Fruit fly (Drosophila melanogaster) whole organism, embryonic: ENCODE results near the gene CG31219.

Source experiments
- Ada2b ChIP-seq: fragments of 200-800 bp; sonication (Bioruptor generic); IDR thresholded peaks from 2 replicates; pipeline ENCODE4 v1.3.6; 2022; ENCODE audit warnings: missing biosample characterization, missing genetic modification characterization
- CG10366 ChIP-seq: fragments of 200-800 bp; sonication (Bioruptor generic); IDR thresholded peaks from 2 replicates; pipeline ENCODE4 v1.3.6; 2022; ENCODE audit warnings: missing biosample characterization, missing genetic modification characterization
- CG11398 ChIP-seq: fragments of 200-800 bp; sonication (Bioruptor generic); optimal IDR thresholded peaks from 2 replicates; lab custom pipeline; 2016; ENCODE audit warnings: missing biosample characterization, missing genetic modification characterization
- CG11723 ChIP-seq: fragments of 200-800 bp; sonication (Bioruptor generic); optimal IDR thresholded peaks from 2 replicates; lab custom pipeline; 2017; ENCODE audit warnings: missing biosample characterization, mild to moderate bottlenecking, missing genetic modification characterization
- CG13424 ChIP-seq: fragments of 200-800 bp; sonication (Bioruptor generic); optimal IDR thresholded peaks from 2 replicates; lab custom pipeline; 2019; ENCODE audit warnings: missing biosample characterization, mild to moderate bottlenecking, missing genetic modification characterization, moderate library complexity
- CG13624 ChIP-seq: fragments of 200-800 bp; sonication (Bioruptor generic); optimal IDR thresholded peaks from 2 replicates; lab custom pipeline; 2016; ENCODE audit warnings: missing biosample characterization, missing genetic modification characterization
- CG13894 ChIP-seq: fragments of 200-800 bp; sonication (Bioruptor generic); optimal IDR thresholded peaks from 3 replicates; lab custom pipeline; 2018; ENCODE audit warnings: missing biosample characterization, mild to moderate bottlenecking, missing genetic modification characterization, moderate library complexity
- CG14014 ChIP-seq: fragments of 200-800 bp; sonication (Bioruptor generic); IDR thresholded peaks from 2 replicates; pipeline ENCODE4 v1.3.6; 2022; ENCODE audit warnings: missing biosample characterization, missing genetic modification characterization
- CG14050 ChIP-seq: fragments of 200-800 bp; sonication (Bioruptor generic); IDR thresholded peaks from 3 replicates; pipeline ENCODE4 v1.3.6; 2022; ENCODE audit warnings: missing biosample characterization, missing genetic modification characterization
- CG15073 ChIP-seq: fragments of 200-800 bp; sonication (Bioruptor generic); optimal IDR thresholded peaks from 2 replicates; lab custom pipeline; 2016; ENCODE audit warnings: missing biosample characterization, missing genetic modification characterization
- CG15269 ChIP-seq: fragments of 200-800 bp; sonication (Bioruptor generic); optimal IDR thresholded peaks from 2 replicates; lab custom pipeline; 2018; ENCODE audit warnings: missing biosample characterization, mild to moderate bottlenecking, missing genetic modification characterization, moderate library complexity
- CG15514 ChIP-seq: fragments of 200-800 bp; sonication (Bioruptor generic); optimal IDR thresholded peaks from 3 replicates; lab custom pipeline; 2017; ENCODE audit warnings: missing biosample characterization, missing genetic modification characterization, mild to moderate bottlenecking, moderate library complexity, missing genetic modification reagents
- CG15696 ChIP-seq: fragments of 200-800 bp; sonication (Bioruptor generic); optimal IDR thresholded peaks from 2 replicates; lab custom pipeline; 2019; ENCODE audit warnings: missing biosample characterization, mild to moderate bottlenecking, missing genetic modification characterization, moderate library complexity
- CG1647 ChIP-seq: fragments of 200-800 bp; sonication (Bioruptor generic); optimal IDR thresholded peaks from 3 replicates; lab custom pipeline; 2016; ENCODE audit warnings: missing biosample characterization, missing genetic modification characterization
- CG16813 ChIP-seq: fragments of 200-800 bp; sonication (Bioruptor generic); IDR thresholded peaks from 3 replicates; pipeline ENCODE4 v1.3.6; 2022; ENCODE audit warnings: missing biosample characterization, missing genetic modification characterization; ENCODE audit not compliant: partially characterized antibody
- CG18599 ChIP-seq: fragments of 200-800 bp; sonication (Bioruptor generic); optimal IDR thresholded peaks from 3 replicates; lab custom pipeline; 2017; ENCODE audit warnings: missing biosample characterization, missing genetic modification characterization, mild to moderate bottlenecking, moderate library complexity, missing genetic modification reagents
- CG33213 ChIP-seq: fragments of 200-800 bp; sonication (Bioruptor generic); optimal IDR thresholded peaks from 3 replicates; lab custom pipeline; 2016; ENCODE audit warnings: missing biosample characterization, missing genetic modification characterization
- CG34422 ChIP-seq: fragments of 200-800 bp; sonication (Bioruptor generic); IDR thresholded peaks from 3 replicates; pipeline ENCODE4 v1.3.6; 2022; ENCODE audit warnings: missing biosample characterization, missing genetic modification characterization
- CG3726 ChIP-seq: fragments of 200-800 bp; sonication (Bioruptor generic); IDR thresholded peaks from 3 replicates; pipeline ENCODE4, ENCODE4 v1.3.6; 2022; ENCODE audit warnings: missing biosample characterization, missing genetic modification characterization
- Dad ChIP-seq: fragments of 200-800 bp; sonication (Bioruptor generic); optimal IDR thresholded peaks from 3 replicates; lab custom pipeline; 2016; ENCODE audit warnings: missing biosample characterization, missing genetic modification characterization
- Ets97D ChIP-seq: fragments of 200-800 bp; sonication (Bioruptor generic); optimal IDR thresholded peaks from 3 replicates; lab custom pipeline; 2016; ENCODE audit warnings: missing biosample characterization, missing genetic modification characterization
- Hmr ChIP-seq: fragments of 200-800 bp; sonication (Bioruptor generic); optimal IDR thresholded peaks from 3 replicates; lab custom pipeline; 2017; ENCODE audit warnings: mild to moderate bottlenecking, missing biosample characterization, missing genetic modification reagents, missing genetic modification characterization
- Myb ChIP-seq: fragments of 200-800 bp; sonication (Bioruptor generic); optimal IDR thresholded peaks from 2 replicates; lab custom pipeline; 2016; ENCODE audit warnings: missing biosample characterization, missing genetic modification characterization
- Ptx1 ChIP-seq: fragments of 200-800 bp; sonication (Bioruptor generic); IDR thresholded peaks from 2 replicates; pipeline ENCODE4 v1.3.6; 2022; ENCODE audit warnings: missing biosample characterization, missing genetic modification characterization
- TFAM ChIP-seq: fragments of 200-800 bp; sonication (Bioruptor generic); optimal IDR thresholded peaks from 2 replicates; lab custom pipeline; 2017; ENCODE audit warnings: missing biosample characterization, missing genetic modification characterization, inconsistent platforms
- bab2 ChIP-seq: fragments of 200-800 bp; sonication (Bioruptor generic); optimal IDR thresholded peaks from 2 replicates; lab custom pipeline; 2016; ENCODE audit warnings: missing biosample characterization, missing genetic modification characterization
- danr ChIP-seq: fragments of 200-800 bp; sonication (Bioruptor generic); IDR thresholded peaks from 2 replicates; pipeline ENCODE4 v1.3.6; 2022; ENCODE audit warnings: missing biosample characterization, missing genetic modification characterization
- dmrt99B ChIP-seq: fragments of 200-800 bp; sonication (Bioruptor generic); optimal IDR thresholded peaks from 2 replicates; lab custom pipeline; 2018; ENCODE audit warnings: missing biosample characterization, mild to moderate bottlenecking, missing genetic modification characterization, moderate library complexity
- exex ChIP-seq: fragments of 200-800 bp; sonication (Bioruptor generic); optimal IDR thresholded peaks from 4 replicates; lab custom pipeline; 2018; ENCODE audit warnings: missing biosample characterization, mild to moderate bottlenecking, missing genetic modification characterization, moderate library complexity
- fd64A ChIP-seq: fragments of 200-800 bp; sonication (Bioruptor generic); optimal IDR thresholded peaks from 3 replicates; lab custom pipeline; 2018; ENCODE audit warnings: missing biosample characterization, mild to moderate bottlenecking, missing genetic modification characterization
- gcm ChIP-seq: fragments of 200-800 bp; sonication (Bioruptor generic); optimal IDR thresholded peaks from 2 replicates; lab custom pipeline; 2019; ENCODE audit warnings: missing biosample characterization, mild to moderate bottlenecking, missing genetic modification characterization, moderate library complexity
- gem ChIP-seq: fragments of 200-800 bp; sonication (Bioruptor generic); optimal IDR thresholded peaks from 2 replicates; lab custom pipeline; 2019; ENCODE audit warnings: missing biosample characterization, mild to moderate bottlenecking, missing genetic modification characterization, moderate library complexity
- gfzf ChIP-seq: fragments of 200-800 bp; sonication (Bioruptor generic); optimal IDR thresholded peaks from 2 replicates; lab custom pipeline; 2016; ENCODE audit warnings: missing biosample characterization, mild to moderate bottlenecking, missing genetic modification characterization, moderate library complexity
- hb ChIP-seq: fragments of 200-800 bp; sonication (Bioruptor generic); IDR thresholded peaks from 3 replicates; pipeline ENCODE4 v1.3.6; 2022; ENCODE audit warnings: missing biosample characterization, missing genetic modification characterization; ENCODE audit not compliant: partially characterized antibody
- hbn ChIP-seq: fragments of 200-800 bp; sonication (Bioruptor generic); IDR thresholded peaks from 2 replicates; pipeline ENCODE4 v1.3.6; 2022; ENCODE audit warnings: missing biosample characterization, missing genetic modification characterization; ENCODE audit not compliant: partially characterized antibody
- lab ChIP-seq: fragments of 200-800 bp; sonication (Bioruptor generic); optimal IDR thresholded peaks from 3 replicates; lab custom pipeline; 2017; ENCODE audit warnings: missing biosample characterization, missing genetic modification characterization, mild to moderate bottlenecking, moderate library complexity, missing genetic modification reagents
- mirr ChIP-seq: fragments of 200-800 bp; sonication (Bioruptor generic); optimal IDR thresholded peaks from 3 replicates; lab custom pipeline; 2018; ENCODE audit warnings: missing biosample characterization, mild to moderate bottlenecking, missing genetic modification characterization
- onecut ChIP-seq: fragments of 200-800 bp; sonication (Bioruptor generic); IDR thresholded peaks from 2 replicates; pipeline ENCODE4 v1.3.6; 2022; ENCODE audit warnings: missing biosample characterization, missing genetic modification characterization
- peb ChIP-seq: fragments of 200-800 bp; sonication (Bioruptor generic); IDR thresholded peaks from 2 replicates; pipeline ENCODE4 v1.3.6; 2022; ENCODE audit warnings: missing biosample characterization, missing genetic modification characterization
- ranshi ChIP-seq: fragments of 200-800 bp; sonication (Bioruptor generic); IDR thresholded peaks from 2 replicates; pipeline ENCODE4 v1.3.6; 2022; ENCODE audit warnings: missing biosample characterization, missing genetic modification characterization
- ro ChIP-seq: fragments of 200-800 bp; sonication (Bioruptor generic); IDR thresholded peaks from 2 replicates; pipeline ENCODE4 v1.3.6; 2022; ENCODE audit warnings: missing biosample characterization, missing genetic modification characterization
- scrt ChIP-seq: fragments of 200-800 bp; sonication (Bioruptor generic); optimal IDR thresholded peaks from 2 replicates; lab custom pipeline; 2018; ENCODE audit warnings: missing biosample characterization, mild to moderate bottlenecking, missing genetic modification characterization, moderate library complexity
- tap ChIP-seq: fragments of 200-800 bp; optimal IDR thresholded peaks from 3 replicates; lab custom pipeline; 2019; ENCODE audit warnings: missing biosample characterization, mild to moderate bottlenecking, missing genetic modification characterization, moderate library complexity
- tgo ChIP-seq: fragments of 200-800 bp; sonication (Bioruptor generic); IDR thresholded peaks from 3 replicates; pipeline ENCODE4 v1.3.6; 2022; ENCODE audit warnings: missing biosample characterization, missing genetic modification characterization
- tx ChIP-seq: fragments of 200-800 bp; sonication (Bioruptor generic); optimal IDR thresholded peaks from 2 replicates; lab custom pipeline; 2016; ENCODE audit warnings: missing biosample characterization, missing genetic modification characterization
- vfl ChIP-seq: fragments of 200-800 bp; sonication (Bioruptor generic); optimal IDR thresholded peaks from 2 replicates; lab custom pipeline; 2016; ENCODE audit warnings: missing biosample characterization, missing genetic modification characterization
- yki ChIP-seq: fragments of >200 bp; optimal IDR thresholded peaks from 3 replicates; lab custom pipeline; 2018

Gene CG31219

DNA sequence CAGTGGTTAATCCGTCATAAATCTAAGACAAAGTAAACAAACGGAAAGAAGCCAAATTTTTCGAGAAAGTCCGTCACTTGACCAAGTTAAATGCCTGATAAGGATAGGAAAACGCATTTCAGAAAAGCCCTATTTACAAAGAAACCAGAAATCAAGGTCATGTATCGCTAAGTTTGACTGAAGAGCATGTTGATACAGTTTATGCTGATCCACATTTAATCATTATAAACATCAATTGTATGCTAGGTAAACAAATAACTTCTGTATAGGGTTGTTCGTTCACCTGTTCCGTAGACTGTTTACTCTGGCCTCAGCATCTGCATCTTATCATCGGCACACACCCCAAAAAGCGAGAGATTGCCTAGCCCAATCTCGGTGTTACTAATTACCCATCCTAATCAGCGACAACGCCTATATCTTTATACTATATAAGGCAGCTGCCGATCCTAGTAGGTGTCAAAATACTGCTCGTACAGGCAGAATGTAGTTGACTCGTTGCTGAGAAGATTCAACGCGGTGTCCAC is 37.8 kb upstream of the CG31219 start, which contains the start of gene CG16727 (continued):
- 0 out of 3 replicates have a peak, but pooled peaks have one; percentile 20 for TF ChIP-seq CG3726 (GFP tag; lab: Robert Waterston, UW)
- no peak for TF ChIP-seq CG13624 (GFP tag; lab: Kevin White, UChicago)
- TF ChIP-seq Ada2b (GFP tag; lab: Robert Waterston, UW): no peak
- TF ChIP-seq lab (GFP tag; lab: Kevin White, UChicago): peak; percentile 68
- TF ChIP-seq ranshi (GFP tag; lab: Robert Waterston, UW): no peak
- no peak for TF ChIP-seq tgo (GFP tag; lab: Robert Waterston, UW)
- TF ChIP-seq CG11398 (GFP tag; lab: Kevin White, UChicago): no peak
- TF ChIP-seq CG11723 (GFP tag; lab: Kevin White, UChicago): no peak
- TF ChIP-seq bab2 (GFP tag; lab: Kevin White, UChicago): no peak
- TF ChIP-seq peb: no peak
- no peak for TF ChIP-seq hbn
- TF ChIP-seq Dad (GFP tag; lab: Kevin White, UChicago): no peak
- TF ChIP-seq Hmr (GFP tag; lab: Kevin White, UChicago): peak; percentile 58
- peak; percentile 28 for TF ChIP-seq gem
- TF ChIP-seq ro (GFP tag; lab: Robert Waterston, UW): no peak
- no peak for TF ChIP-seq Myb (GFP tag; lab: Kevin White, UChicago)
- no peak for TF ChIP-seq Ptx1 (GFP tag; lab: Robert Waterston, UW)
- no peak for TF ChIP-seq CG10366 (GFP tag; lab: Robert Waterston, UW)
- no peak for TF ChIP-seq CG1647 (GFP tag; lab: Kevin White, UChicago)
- no peak for TF ChIP-seq CG13894 (tag; lab: Kevin White, UChicago)
- TF ChIP-seq CG15073 (GFP tag; lab: Kevin White, UChicago): no peak
- no peak for TF ChIP-seq CG16813 (GFP tag; lab: Robert Waterston, UW)
- no peak for TF ChIP-seq CG33213
- TF ChIP-seq gcm (GFP tag; lab: Kevin White, UChicago): no peak
- peak; percentile 52 for TF ChIP-seq CG18599 (GFP tag; lab: Kevin White, UChicago)
- TF ChIP-seq hb: no peak
- TF ChIP-seq CG34422: no peak
- peak; percentile 2 for TF ChIP-seq tap
- TF ChIP-seq exex: no peak
- TF ChIP-seq tx (GFP tag; lab: Kevin White, UChicago): no peak
- no peak for TF ChIP-seq vfl
- TF ChIP-seq dmrt99B: peak; percentile 26
- TF ChIP-seq Ets97D: no peak
- no peak for TF ChIP-seq danr
- TF ChIP-seq onecut (GFP tag; lab: Robert Waterston, UW): no peak
- peak; percentile 49 for TF ChIP-seq CG15514 (GFP tag; lab: Kevin White, UChicago)
- TF ChIP-seq gfzf (GFP tag; lab: Kevin White, UChicago): no peak
- TF ChIP-seq CG14014 (GFP tag; lab: Robert Waterston, UW): no peak
- no peak for TF ChIP-seq CG15696
- no peak for TF ChIP-seq TFAM
- no peak for TF ChIP-seq mirr (GFP tag; lab: Kevin White, UChicago)
- TF ChIP-seq CG15269: no peak
- no peak for TF ChIP-seq yki (lab: Kevin White, UChicago)
- TF ChIP-seq CG13424 (tag; lab: Kevin White, UChicago): peak; percentile 38
- peak; percentile 36 for TF ChIP-seq scrt (GFP tag; lab: Kevin White, UChicago)
- no peak for TF ChIP-seq fd64A (GFP tag; lab: Kevin White, UChicago)
- TF ChIP-seq CG14050 (GFP tag; lab: Robert Waterston, UW): no peak
- TF ChIP-seq, all 482 proteins: peak for 45
